Worm (Caenorhabditis elegans): ENCODE results near the gene C49F8.15.

The C49F8.15 gene

DNA sequence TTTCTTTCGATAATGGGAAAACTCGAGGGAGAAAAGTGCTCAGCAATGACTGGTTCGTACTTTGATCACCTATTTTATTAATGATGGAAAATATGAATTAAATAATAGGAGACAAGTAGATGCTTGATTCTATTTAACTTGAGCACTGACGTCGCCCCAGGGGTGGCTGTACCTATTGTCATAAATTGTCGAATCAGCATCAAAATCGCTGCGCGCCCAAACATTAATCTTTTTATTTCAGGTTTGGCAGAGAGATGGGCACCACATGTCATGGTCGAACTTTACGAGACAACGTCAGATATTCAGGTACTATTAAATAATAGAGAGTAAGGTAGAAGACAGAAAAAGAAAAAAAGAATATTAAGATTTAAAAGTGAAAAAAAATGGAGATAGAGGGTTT, 38.1 kb downstream of the C49F8.15 start:
- TF ChIP-seq nhr-25 (tag; optimal IDR thresholded peaks at IDR 0.05) (peak; percentile 19), nhr-23 (tag; optimal IDR thresholded peaks at IDR 0.05) (no peak)

DNA sequence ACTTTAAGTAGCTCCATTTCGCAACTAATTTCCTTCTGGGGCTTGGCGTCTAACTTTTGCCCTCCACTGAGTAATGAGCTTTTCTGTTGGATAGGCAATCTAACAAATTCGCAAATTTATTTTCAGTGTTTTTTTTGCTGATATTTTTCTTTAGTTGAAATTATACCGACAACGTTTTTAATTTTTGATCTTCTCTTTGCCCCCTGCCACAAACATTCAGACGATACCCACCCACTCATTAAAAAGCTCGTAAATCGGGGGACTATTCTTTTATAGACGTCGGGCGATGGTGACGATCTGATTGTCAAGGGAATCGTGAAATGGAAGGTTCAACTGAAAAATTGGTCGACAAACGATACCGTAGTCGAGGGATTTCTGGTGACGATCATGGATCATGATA, 38.7 kb downstream of the C49F8.15 start:
- TF ChIP-seq nhr-43 (tag; optimal IDR thresholded peaks at IDR 0.05; ENCODE audit: poor library complexity, severe bottlenecking) (no peak), daf-12 (tag; optimal IDR thresholded peaks at IDR 0.05) (no peak), R02D3.7 (tag; optimal IDR thresholded peaks at IDR 0.05) (no peak), skn-1 (tag; optimal IDR thresholded peaks at IDR 0.05) (no peak), tbx-2 (tag; optimal IDR thresholded peaks at IDR 0.05) (no peak), nhr-11 (tag; optimal IDR thresholded peaks at IDR 0.05) (no peak), elt-2 (tag; optimal IDR thresholded peaks at IDR 0.05) (no peak), lin-39 (tag; optimal IDR thresholded peaks at IDR 0.05) (no peak), ama-1 (optimal IDR thresholded peaks at IDR 0.05) (no peak), ceh-82 (tag; optimal IDR thresholded peaks at IDR 0.05) (no peak), nhr-12 (tag; optimal IDR thresholded peaks at IDR 0.05) (no peak), nhr-28 (tag; optimal IDR thresholded peaks at IDR 0.05) (no peak), nhr-23 (tag; optimal IDR thresholded peaks at IDR 0.05) (no peak), sea-2 (GFP tag; optimal IDR thresholded peaks at IDR 0.05) (no peak), egl-27 (tag; optimal IDR thresholded peaks at IDR 0.05) (no peak), ceh-16 (tag; optimal IDR thresholded peaks at IDR 0.05) (no peak), unc-62 (GFP tag; optimal IDR thresholded peaks at IDR 0.05) (no peak), unc-39 (tag; optimal IDR thresholded peaks at IDR 0.05) (no peak), elt-3 (tag; optimal IDR thresholded peaks at IDR 0.05) (no peak)

DNA sequence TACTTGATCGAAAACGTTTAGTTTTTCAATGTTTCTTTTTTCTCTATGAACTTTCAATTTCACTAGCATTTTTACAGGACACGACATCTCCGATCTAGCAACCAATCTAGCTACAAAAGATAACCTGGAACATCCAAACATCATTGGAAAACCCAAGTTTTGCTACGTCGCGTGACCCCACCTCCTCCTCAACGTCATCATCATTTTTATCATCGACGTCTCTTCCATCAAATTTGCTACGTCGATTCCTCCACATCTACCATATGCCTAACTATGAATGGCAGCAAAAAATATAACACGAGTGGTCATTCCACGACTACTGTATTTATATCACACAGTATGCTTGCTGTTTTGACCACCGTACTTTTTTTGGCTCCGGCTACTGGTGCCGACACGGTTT, 39.5 kb downstream of the C49F8.15 start, which contains the start of gene F46G10.2:
F46G10.2 (plus strand) TSS at position 78 of the 400 bp plus-strand sequence.
- TF ChIP-seq jun-1 (tag; optimal IDR thresholded peaks at IDR 0.05) (no peak), ama-1 (optimal IDR thresholded peaks at IDR 0.05) (peak; percentile 58), mdl-1 (tag; optimal IDR thresholded peaks at IDR 0.05) (no peak), nhr-11 (tag; optimal IDR thresholded peaks at IDR 0.05) (no peak), fkh-2 (tag; optimal IDR thresholded peaks at IDR 0.05) (no peak), elt-2 (tag; optimal IDR thresholded peaks at IDR 0.05) (no peak), snpc-4 (tag; optimal IDR thresholded peaks at IDR 0.05) (no peak), nhr-23 (tag; optimal IDR thresholded peaks at IDR 0.05) (peak; percentile 19), nhr-67 (tag; optimal IDR thresholded peaks at IDR 0.05) (no peak)

DNA sequence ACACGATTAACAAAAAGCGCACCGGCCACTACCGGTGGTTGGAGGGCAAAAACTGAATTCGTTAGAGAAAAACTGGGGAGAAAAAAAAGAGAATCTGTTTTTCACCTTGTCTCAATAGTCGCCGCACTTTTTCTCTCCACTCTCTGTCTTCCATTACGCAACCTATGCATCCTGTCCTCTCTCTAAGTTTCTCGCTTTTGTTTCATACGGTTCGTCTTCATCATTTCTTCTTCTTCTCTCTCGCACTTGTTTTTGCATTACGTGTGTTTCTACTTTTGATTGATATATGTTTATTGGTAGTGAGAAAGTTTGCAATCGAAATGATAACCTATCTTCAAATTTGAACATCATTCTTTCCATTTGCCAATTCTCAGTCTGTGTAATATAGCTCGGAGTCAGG, 41.8 kb downstream of the C49F8.15 start:
- TF ChIP-seq egl-5 (tag; optimal IDR thresholded peaks at IDR 0.05) (peak; percentile 53), nhr-11 (tag; optimal IDR thresholded peaks at IDR 0.05) (no peak), nhr-23 (tag; optimal IDR thresholded peaks at IDR 0.05) (peak; percentile 72), nhr-43 (tag; optimal IDR thresholded peaks at IDR 0.05; ENCODE audit: poor library complexity, severe bottlenecking) (peak; percentile 37), lsy-12 (tag; optimal IDR thresholded peaks at IDR 0.05) (no peak), elt-3 (tag; optimal IDR thresholded peaks at IDR 0.05) (peak in 1 of 3 experiments; percentile 35), nfya-1 (tag; optimal IDR thresholded peaks at IDR 0.05; ENCODE audit: insufficient read depth) (peak; percentile 41), nhr-25 (tag; optimal IDR thresholded peaks at IDR 0.05) (peak; percentile 56), R02D3.7 (tag; optimal IDR thresholded peaks at IDR 0.05) (no peak), unc-62 (GFP tag; optimal IDR thresholded peaks at IDR 0.05) (peak; percentile 29), ceh-28 (tag; optimal IDR thresholded peaks at IDR 0.05) (peak; percentile 15), ceh-9 (tag; optimal IDR thresholded peaks at IDR 0.05) (no peak), unc-39 (tag; optimal IDR thresholded peaks at IDR 0.05) (no peak), tbx-2 (tag; optimal IDR thresholded peaks at IDR 0.05) (no peak), pqm-1 (tag; optimal IDR thresholded peaks at IDR 0.05) (peak; percentile 26), elt-2 (tag; optimal IDR thresholded peaks at IDR 0.05) (peak; percentile 34), jun-1 (tag; optimal IDR thresholded peaks at IDR 0.05) (peak; percentile 45), daf-12 (tag; optimal IDR thresholded peaks at IDR 0.05) (no peak), nhr-12 (tag; optimal IDR thresholded peaks at IDR 0.05) (no peak), ama-1 (optimal IDR thresholded peaks at IDR 0.05) (peak; percentile 59), ztf-4 (tag; optimal IDR thresholded peaks at IDR 0.05) (no peak)

DNA sequence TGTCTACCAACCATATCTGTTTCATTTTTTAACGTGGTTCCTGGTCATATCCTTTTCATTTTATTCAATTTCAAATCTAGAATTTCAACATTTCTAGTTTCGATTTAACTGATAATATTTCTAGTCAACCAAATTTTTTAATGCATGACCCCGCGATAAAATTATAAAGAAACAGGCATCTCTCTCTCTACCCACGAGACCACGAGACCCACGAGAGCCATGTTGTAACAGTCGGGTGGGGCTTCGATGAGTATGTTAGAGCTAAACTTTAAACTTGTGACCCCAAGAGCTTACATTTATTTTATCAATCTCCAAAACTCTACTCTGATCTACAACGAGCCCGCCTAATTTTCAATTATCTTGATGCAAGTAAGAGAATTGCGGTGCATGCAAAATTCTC, 44.1 kb downstream of the C49F8.15 start:
- TF ChIP-seq pqm-1 (tag; optimal IDR thresholded peaks at IDR 0.05) (no peak), nhr-12 (tag; optimal IDR thresholded peaks at IDR 0.05) (no peak), elt-2 (tag; optimal IDR thresholded peaks at IDR 0.05) (peak; percentile 31), nhr-23 (tag; optimal IDR thresholded peaks at IDR 0.05) (no peak)
